Fruit fly (Drosophila melanogaster) whole organism, embryonic: ENCODE measurements around the gene CG33702.

Experiments
- Blimp-1 ChIP-seq: fragments of 200-800 bp; sonication (Bioruptor generic); optimal IDR thresholded peaks from 3 replicates; lab custom pipeline; 2018; ENCODE audit warnings: missing biosample characterization, missing genetic modification characterization, mild to moderate bottlenecking, moderate library complexity, missing genetic modification reagents
- CG11456 ChIP-seq: fragments of 200-800 bp; sonication (Bioruptor generic); IDR thresholded peaks from 3 replicates; pipeline ENCODE4 v1.3.6; 2022; ENCODE audit warnings: missing biosample characterization, missing genetic modification characterization
- CG11560 ChIP-seq: fragments of 200-800 bp; sonication (Bioruptor generic); IDR thresholded peaks from 3 replicates; pipeline ENCODE4 v1.3.6; 2022; ENCODE audit warnings: missing biosample characterization, missing genetic modification characterization
- CG12219 ChIP-seq: fragments of 200-800 bp; sonication (Bioruptor generic); optimal IDR thresholded peaks from 3 replicates; lab custom pipeline; 2018; ENCODE audit warnings: missing biosample characterization, mild to moderate bottlenecking, missing genetic modification characterization
- CG12236 ChIP-seq: fragments of 200-800 bp; sonication (Bioruptor generic); optimal IDR thresholded peaks from 2 replicates; lab custom pipeline; 2016; ENCODE audit warnings: missing biosample characterization, missing genetic modification characterization
- CG13296 ChIP-seq: fragments of 200-800 bp; sonication (Bioruptor generic); optimal IDR thresholded peaks from 3 replicates; lab custom pipeline; 2018; ENCODE audit warnings: missing biosample characterization, mild to moderate bottlenecking, missing genetic modification characterization
- CG13624 ChIP-seq: fragments of 200-800 bp; sonication (Bioruptor generic); optimal IDR thresholded peaks from 2 replicates; lab custom pipeline; 2016; ENCODE audit warnings: missing biosample characterization, missing genetic modification characterization
- CG15269 ChIP-seq: fragments of 200-800 bp; sonication (Bioruptor generic); optimal IDR thresholded peaks from 2 replicates; lab custom pipeline; 2018; ENCODE audit warnings: missing biosample characterization, mild to moderate bottlenecking, missing genetic modification characterization, moderate library complexity
- CG17361 ChIP-seq: fragments of 200-800 bp; sonication (Bioruptor generic); IDR thresholded peaks from 3 replicates; pipeline ENCODE4 v1.3.6; 2022; ENCODE audit warnings: missing biosample characterization, missing genetic modification characterization
- CG1792 ChIP-seq: fragments of 200-800 bp; sonication (Bioruptor generic); optimal IDR thresholded peaks from 2 replicates; lab custom pipeline; 2016; ENCODE audit warnings: missing biosample characterization, missing genetic modification characterization
- CG30403 ChIP-seq: fragments of 200-800 bp; sonication (Bioruptor generic); optimal IDR thresholded peaks from 3 replicates; lab custom pipeline; 2016; ENCODE audit warnings: missing biosample characterization, missing genetic modification characterization
- CG31388 ChIP-seq: fragments of 200-800 bp; sonication (Bioruptor generic); optimal IDR thresholded peaks from 2 replicates; lab custom pipeline; 2016; ENCODE audit warnings: missing biosample characterization, missing genetic modification characterization
- CG32767 ChIP-seq: fragments of 200-800 bp; sonication (Bioruptor generic); IDR thresholded peaks from 2 replicates; pipeline ENCODE4 v1.3.6; 2022; ENCODE audit warnings: missing biosample characterization, missing genetic modification characterization
- CG32772 ChIP-seq: fragments of 200-800 bp; sonication (Bioruptor generic); IDR thresholded peaks from 2 replicates; pipeline ENCODE4 v1.3.6; 2022; ENCODE audit warnings: missing biosample characterization, missing genetic modification characterization
- CG33557 ChIP-seq: fragments of 200-800 bp; sonication (Bioruptor generic); optimal IDR thresholded peaks from 2 replicates; lab custom pipeline; 2019; ENCODE audit warnings: missing biosample characterization, mild to moderate bottlenecking, missing genetic modification characterization, moderate library complexity
- CG5953 ChIP-seq: fragments of 200-800 bp; sonication (Bioruptor generic); IDR thresholded peaks from 2 replicates; pipeline ENCODE4 v1.3.6; 2022; ENCODE audit warnings: missing biosample characterization, missing genetic modification characterization
- CG6689 ChIP-seq: fragments of 200-800 bp; sonication (Bioruptor generic); IDR thresholded peaks from 2 replicates; pipeline ENCODE4 v1.3.6; 2022; ENCODE audit warnings: missing biosample characterization, missing genetic modification characterization
- CG8359 ChIP-seq: fragments of 200-800 bp; sonication (Bioruptor generic); optimal IDR thresholded peaks from 2 replicates; lab custom pipeline; 2017; ENCODE audit warnings: missing biosample characterization, mild to moderate bottlenecking, missing genetic modification characterization, borderline replicate concordance
- CG8765 ChIP-seq: fragments of 200-800 bp; sonication (Bioruptor generic); IDR thresholded peaks from 2 replicates; pipeline ENCODE4 v1.3.6; 2022; ENCODE audit warnings: missing biosample characterization, missing genetic modification characterization
- CG9817 ChIP-seq: fragments of 200-800 bp; sonication (Bioruptor generic); optimal IDR thresholded peaks from 2 replicates; lab custom pipeline; 2018; ENCODE audit warnings: missing biosample characterization, mild to moderate bottlenecking, missing genetic modification characterization, moderate library complexity
- Dek ChIP-seq: fragments of 200-800 bp; sonication (Bioruptor generic); optimal IDR thresholded peaks from 3 replicates; lab custom pipeline; 2019; ENCODE audit warnings: missing biosample characterization, mild to moderate bottlenecking, missing genetic modification characterization, moderate library complexity
- Doc2 ChIP-seq: fragments of 200-800 bp; sonication (Bioruptor generic); IDR thresholded peaks from 2 replicates; pipeline ENCODE4 v1.3.6; 2022; ENCODE audit warnings: missing biosample characterization, missing genetic modification characterization
- Fer3 ChIP-seq: fragments of 200-800 bp; sonication (Bioruptor generic); optimal IDR thresholded peaks from 2 replicates; lab custom pipeline; 2018; ENCODE audit warnings: missing biosample characterization, mild to moderate bottlenecking, missing genetic modification characterization, moderate library complexity
- H2.0 ChIP-seq: fragments of 200-800 bp; sonication (Bioruptor generic); IDR thresholded peaks from 2 replicates; pipeline ENCODE4 v1.3.6; 2022; ENCODE audit warnings: missing biosample characterization, missing genetic modification characterization
- HLH54F ChIP-seq: fragments of 200-800 bp; sonication (Bioruptor generic); optimal IDR thresholded peaks from 3 replicates; lab custom pipeline; 2016; ENCODE audit warnings: missing biosample characterization, missing genetic modification characterization
- Hr3 ChIP-seq: fragments of 200-800 bp; sonication (Bioruptor generic); optimal IDR thresholded peaks from 3 replicates; lab custom pipeline; 2016; ENCODE audit warnings: missing biosample characterization, missing genetic modification characterization
- Hr78 ChIP-seq, 2 experiments: fragments of 200-800 bp in 1 of 2; fragments of >200 bp in 1 of 2; sonication (Bioruptor generic) in 1 of 2; optimal IDR thresholded peaks; 2 replicates each; lab custom pipeline; 2017 to 2019; ENCODE audit warnings: missing biosample characterization in 2 of 2, missing genetic modification characterization in 2 of 2, mild to moderate bottlenecking in 1 of 2, moderate library complexity in 1 of 2
- Kr ChIP-seq: fragments of 200-800 bp; sonication (Bioruptor generic); optimal IDR thresholded peaks from 2 replicates; lab custom pipeline; 2017; ENCODE audit warnings: missing biosample characterization, mild to moderate bottlenecking, missing genetic modification characterization
- Max ChIP-seq: fragments of 200-800 bp; sonication (Bioruptor generic); optimal IDR thresholded peaks from 2 replicates; lab custom pipeline; 2016; ENCODE audit warnings: missing biosample characterization, mild to moderate bottlenecking, missing genetic modification characterization
- Med ChIP-seq: fragments of 200-800 bp; sonication (Bioruptor generic); peaks from one replicate; lab custom pipeline; 2016; ENCODE audit warnings: missing biosample characterization, missing genetic modification characterization, mild to moderate bottlenecking, inconsistent platforms, moderate library complexity
- NC2β ChIP-seq: fragments of 200-800 bp; sonication (Bioruptor generic); optimal IDR thresholded peaks from 2 replicates; lab custom pipeline; 2016; ENCODE audit warnings: missing biosample characterization, missing genetic modification characterization
- Rfx ChIP-seq: fragments of 200-800 bp; sonication (Bioruptor generic); IDR thresholded peaks from 2 replicates; pipeline ENCODE4 v1.3.6; 2022; ENCODE audit warnings: missing biosample characterization, missing genetic modification characterization
- TFAM ChIP-seq: fragments of 200-800 bp; sonication (Bioruptor generic); optimal IDR thresholded peaks from 2 replicates; lab custom pipeline; 2017; ENCODE audit warnings: missing biosample characterization, missing genetic modification characterization, inconsistent platforms
- Xrp1 ChIP-seq: fragments of 200-800 bp; sonication (Bioruptor generic); IDR thresholded peaks from 2 replicates; pipeline ENCODE4 v1.3.6; 2022; ENCODE audit warnings: missing biosample characterization, missing genetic modification characterization
- ash1 ChIP-seq: fragments of 200-800 bp; sonication (Bioruptor generic); optimal IDR thresholded peaks from 2 replicates; lab custom pipeline; 2018; ENCODE audit warnings: missing biosample characterization, mild to moderate bottlenecking, missing genetic modification characterization
- bab2 ChIP-seq: fragments of 200-800 bp; sonication (Bioruptor generic); optimal IDR thresholded peaks from 2 replicates; lab custom pipeline; 2016; ENCODE audit warnings: missing biosample characterization, missing genetic modification characterization
- cas ChIP-seq: fragments of 200-800 bp; sonication (Bioruptor generic); IDR thresholded peaks from 2 replicates; pipeline ENCODE4 v1.3.6; 2022; ENCODE audit warnings: missing biosample characterization, missing genetic modification characterization
- ems ChIP-seq: fragments of 200-800 bp; sonication (Bioruptor generic); optimal IDR thresholded peaks from 3 replicates; lab custom pipeline; 2016; ENCODE audit warnings: missing biosample characterization, missing genetic modification characterization
- en ChIP-seq: fragments of 200-800 bp; sonication (Bioruptor generic); optimal IDR thresholded peaks from 2 replicates; lab custom pipeline; 2016; ENCODE audit warnings: missing biosample characterization, missing genetic modification characterization
- eyg ChIP-seq: fragments of 200-800 bp; sonication (Bioruptor generic); optimal IDR thresholded peaks from 3 replicates; lab custom pipeline; 2016; ENCODE audit warnings: missing biosample characterization, missing genetic modification characterization
- fd102C ChIP-seq: fragments of 200-800 bp; sonication (Bioruptor generic); optimal IDR thresholded peaks from 2 replicates; lab custom pipeline; 2018; ENCODE audit warnings: missing biosample characterization, mild to moderate bottlenecking, missing genetic modification characterization, moderate library complexity
- fd64A ChIP-seq: fragments of 200-800 bp; sonication (Bioruptor generic); optimal IDR thresholded peaks from 3 replicates; lab custom pipeline; 2018; ENCODE audit warnings: missing biosample characterization, mild to moderate bottlenecking, missing genetic modification characterization
- gcm2 ChIP-seq: fragments of 200-800 bp; sonication (Bioruptor generic); optimal IDR thresholded peaks from 2 replicates; lab custom pipeline; 2016; ENCODE audit warnings: missing biosample characterization, missing genetic modification characterization
- gem ChIP-seq: fragments of 200-800 bp; sonication (Bioruptor generic); optimal IDR thresholded peaks from 2 replicates; lab custom pipeline; 2019; ENCODE audit warnings: missing biosample characterization, mild to moderate bottlenecking, missing genetic modification characterization, moderate library complexity
- luna ChIP-seq: fragments of 200-800 bp; sonication (Bioruptor generic); optimal IDR thresholded peaks from 2 replicates; lab custom pipeline; 2016; ENCODE audit warnings: missing biosample characterization, missing genetic modification characterization
- mam ChIP-seq: fragments of 200-800 bp; sonication (Bioruptor generic); optimal IDR thresholded peaks from 3 replicates; lab custom pipeline; 2016; ENCODE audit warnings: missing biosample characterization, missing genetic modification characterization
- oc ChIP-seq: fragments of 200-800 bp; sonication (Bioruptor generic); optimal IDR thresholded peaks from 2 replicates; lab custom pipeline; 2018; ENCODE audit warnings: missing biosample characterization, mild to moderate bottlenecking, missing genetic modification characterization, moderate library complexity
- pb ChIP-seq: fragments of 200-800 bp; sonication (Bioruptor generic); optimal IDR thresholded peaks from 3 replicates; lab custom pipeline; 2016; ENCODE audit warnings: missing biosample characterization, missing genetic modification characterization
- ro ChIP-seq: fragments of 200-800 bp; sonication (Bioruptor generic); IDR thresholded peaks from 2 replicates; pipeline ENCODE4 v1.3.6; 2022; ENCODE audit warnings: missing biosample characterization, missing genetic modification characterization
- seq ChIP-seq: fragments of 200-800 bp; sonication (Bioruptor generic); IDR thresholded peaks from 2 replicates; pipeline ENCODE4 v1.3.6; 2022; ENCODE audit warnings: missing biosample characterization, missing genetic modification characterization
- sna ChIP-seq: fragments of 200-800 bp; sonication (Bioruptor generic); IDR thresholded peaks from 2 replicates; pipeline ENCODE4 v1.3.6; 2022; ENCODE audit warnings: missing biosample characterization, missing genetic modification characterization; ENCODE audit not compliant: partially characterized antibody
- so ChIP-seq: fragments of 200-800 bp; sonication (Bioruptor generic); IDR thresholded peaks from 3 replicates; pipeline ENCODE4 v1.3.6; 2022; ENCODE audit warnings: missing biosample characterization, missing genetic modification characterization
- unpg ChIP-seq: fragments of 200-800 bp; sonication (Bioruptor generic); optimal IDR thresholded peaks from 3 replicates; lab custom pipeline; 2018; ENCODE audit warnings: missing biosample characterization, mild to moderate bottlenecking, missing genetic modification characterization, moderate library complexity

CG33702 gene

DNA sequence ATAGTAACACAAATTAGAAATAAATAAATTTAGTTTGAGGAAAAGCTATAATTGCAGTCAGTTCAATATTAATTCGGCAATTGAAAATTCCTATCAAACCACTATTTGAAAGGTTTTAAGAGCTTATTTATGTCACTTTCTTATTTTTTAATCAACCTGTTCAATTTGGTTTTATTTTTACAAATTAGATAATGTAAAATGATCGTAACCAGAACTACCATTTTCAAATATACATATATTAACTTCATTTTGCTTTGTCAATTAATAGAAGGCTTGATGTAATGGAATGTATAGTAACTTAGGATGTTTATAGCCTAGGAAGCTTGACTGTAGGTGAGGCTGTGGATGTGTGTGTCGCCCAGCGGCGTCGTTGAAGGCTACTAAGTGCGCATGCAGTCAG lies 46.6 kb downstream of the CG33702 start (continued):
- no peak for TF ChIP-seq CG8765
- no peak for TF ChIP-seq Kr (GFP tag; lab: Kevin White, UChicago)
- no peak for TF ChIP-seq fd64A (GFP tag; lab: Kevin White, UChicago)
- TF ChIP-seq CG15269 (tag; lab: Kevin White, UChicago): peak; percentile 26
- TF ChIP-seq so: no peak
- TF ChIP-seq CG8359 (GFP tag; lab: Kevin White, UChicago): no peak
- TF ChIP-seq Max (GFP tag; lab: Kevin White, UChicago): no peak
- TF ChIP-seq cas (GFP tag; lab: Robert Waterston, UW): no peak
- TF ChIP-seq Xrp1: no peak
- no peak for TF ChIP-seq CG12219 (GFP tag; lab: Kevin White, UChicago)
- TF ChIP-seq HLH54F (GFP tag; lab: Kevin White, UChicago): no peak
- peak; percentile 42; the same call in 1 of the 3 replicates for TF ChIP-seq CG17361 (GFP tag; lab: Robert Waterston, UW)
- no peak for TF ChIP-seq ems (GFP tag; lab: Kevin White, UChicago)
- TF ChIP-seq fd102C (GFP tag; lab: Kevin White, UChicago): no peak
- TF ChIP-seq NC2β: no peak
- no peak for TF ChIP-seq Doc2 (GFP tag; lab: Robert Waterston, UW)
- no peak for TF ChIP-seq CG11456
- no peak for TF ChIP-seq sna
- TF ChIP-seq CG1792: no peak
- peak; percentile 27 for TF ChIP-seq unpg (GFP tag; lab: Kevin White, UChicago)
- TF ChIP-seq CG12236 (GFP tag; lab: Kevin White, UChicago): no peak
- peak; percentile 28; the same call in 1 of the 2 replicates for TF ChIP-seq CG6689 (GFP tag; lab: Robert Waterston, UW)
- peak; percentile 55 for TF ChIP-seq Med (GFP tag; lab: Kevin White, UChicago)
- no peak for TF ChIP-seq en (GFP tag; lab: Kevin White, UChicago)
- no peak for TF ChIP-seq CG31388 (GFP tag; lab: Kevin White, UChicago)
- no peak for TF ChIP-seq Fer3 (tag; lab: Kevin White, UChicago)
- no peak for TF ChIP-seq gcm2 (GFP tag; lab: Kevin White, UChicago)
- no peak for TF ChIP-seq ash1
- TF ChIP-seq CG5953 (GFP tag; lab: Robert Waterston, UW): no peak
- TF ChIP-seq CG9817 (tag; lab: Kevin White, UChicago): no peak
- TF ChIP-seq Hr3 (GFP tag; lab: Kevin White, UChicago): no peak
- no peak for TF ChIP-seq bab2
- no peak for TF ChIP-seq H2.0 (GFP tag; lab: Robert Waterston, UW)
- TF ChIP-seq CG32772 (GFP tag; lab: Robert Waterston, UW): no peak
- no peak for TF ChIP-seq ro (GFP tag; lab: Robert Waterston, UW)
- no peak for TF ChIP-seq pb (GFP tag; lab: Kevin White, UChicago)
- no peak for TF ChIP-seq seq
- peak; percentile 13 for TF ChIP-seq Blimp-1
- TF ChIP-seq Hr78 (GFP tag; optimal IDR thresholded peaks at IDR 0.05; lab: Kevin White, UChicago): no peak
- TF ChIP-seq mam (GFP tag; lab: Kevin White, UChicago): no peak
- peak; percentile 22 for TF ChIP-seq CG13296
- TF ChIP-seq TFAM (GFP tag; lab: Kevin White, UChicago): no peak
- peak; percentile 45 for TF ChIP-seq CG30403
- TF ChIP-seq Dek: peak; percentile 19
- no peak for TF ChIP-seq Rfx
- no peak for TF ChIP-seq eyg (GFP tag; lab: Kevin White, UChicago)
- TF ChIP-seq luna (GFP tag; lab: Kevin White, UChicago): no peak
- TF ChIP-seq oc: no peak
- no peak for TF ChIP-seq CG11560 (tag; lab: Robert Waterston, UW)
- TF ChIP-seq CG33557 (GFP tag; lab: Kevin White, UChicago): no peak
- TF ChIP-seq CG13624 (GFP tag; lab: Kevin White, UChicago): no peak
- no peak for TF ChIP-seq CG32767 (GFP tag; lab: Robert Waterston, UW)
- peak; percentile 64 for TF ChIP-seq gem
